Worm (Caenorhabditis elegans) whole organism, L2 larva: ENCODE measurements around the gene C56E10.3.

Experiments used
- lin-11 ChIP-seq: fragments of 150-350 bp; sonication (generic microtip); optimal IDR thresholded peaks from 2 replicates; lab custom pipeline; 2014; ENCODE audit warnings: missing biosample characterization, missing genetic modification characterization, inconsistent platforms, mixed read lengths
- nhr-77 ChIP-seq: fragments of 150-350 bp; optimal IDR thresholded peaks from 2 replicates; lab custom pipeline; 2014; ENCODE audit warnings: missing biosample characterization, missing genetic modification characterization
- peb-1 ChIP-seq: fragments of 150-350 bp; optimal IDR thresholded peaks from 2 replicates; lab custom pipeline; 2014; ENCODE audit warnings: missing biosample characterization, missing genetic modification characterization

Gene C56E10.3

ce11 chrX:6698267-6698666 is 52.8 kb downstream of the C56E10.3 start, which contains the start of the genes F38B6.7 and F38B6.2:
Gene F38B6.7 (minus strand): TSS chrX:6698367.
Gene F38B6.2 (plus strand): TSS chrX:6698533.
- TF ChIP-seq nhr-77, result no peak
- TF ChIP-seq peb-1 (tag; lab: Kevin White, UChicago), result no peak
- no peak for TF ChIP-seq lin-11
